Worm (Caenorhabditis elegans) whole organism, L1 larva: ENCODE results near the gene math-23.

ENCODE experiments used
- C04F5.9 ChIP-seq: sonication (generic microtip); optimal IDR thresholded peaks from 2 replicates; lab custom pipeline; 2016; ENCODE audit warnings: missing genetic modification characterization, missing compliant biosample characterization
- Y116A8C.19 ChIP-seq: sonication (generic microtip); optimal IDR thresholded peaks from 2 replicates; lab custom pipeline; 2016; ENCODE audit warnings: missing compliant biosample characterization, missing genetic modification characterization, borderline replicate concordance
- aha-1 ChIP-seq: fragments of 150-350 bp; optimal IDR thresholded peaks from 2 replicates; lab custom pipeline; 2014; ENCODE audit warnings: missing biosample characterization, missing genetic modification characterization
- ceh-90 ChIP-seq: sonication (generic microtip); optimal IDR thresholded peaks from 2 replicates; lab custom pipeline; 2016; ENCODE audit warnings: missing genetic modification characterization, missing compliant biosample characterization
- ces-1 ChIP-seq: fragments of 150-350 bp; optimal IDR thresholded peaks from 2 replicates; lab custom pipeline; 2014; ENCODE audit warnings: missing biosample characterization, missing genetic modification reagents, missing genetic modification characterization
- efl-1 ChIP-seq, 4 experiments: fragments of 150-350 bp; optimal IDR thresholded peaks in 3 of 4; peaks in 1 of 4; 1 replicate in 1 of 4; 2 replicates in 3 of 4; lab custom pipeline; 2014; ENCODE audit warnings: missing biosample characterization in 2 of 4, missing genetic modification characterization in 2 of 4, missing genetic modification reagents in 2 of 4
- egl-13 ChIP-seq: sonication (generic microtip); optimal IDR thresholded peaks from 2 replicates; lab custom pipeline; 2016; ENCODE audit warnings: missing genotype, missing genetic modification reagents, missing genetic modification characterization, missing compliant biosample characterization
- elt-2 ChIP-seq: sonication (generic microtip); optimal IDR thresholded peaks from 2 replicates; lab custom pipeline; 2016; ENCODE audit warnings: missing genetic modification characterization, mild to moderate bottlenecking, inconsistent platforms, missing compliant biosample characterization, missing genetic modification reagents
- fkh-10 ChIP-seq: sonication (generic microtip); optimal IDR thresholded peaks from 2 replicates; lab custom pipeline; 2017; ENCODE audit warnings: missing biosample characterization, missing genetic modification reagents, missing genetic modification characterization
- fos-1 ChIP-seq: fragments of 150-350 bp; optimal IDR thresholded peaks from 2 replicates; lab custom pipeline; 2014; ENCODE audit warnings: missing biosample characterization, missing genetic modification characterization
- irx-1 ChIP-seq: sonication (generic microtip); optimal IDR thresholded peaks from 2 replicates; lab custom pipeline; 2016; ENCODE audit warnings: missing genetic modification characterization, missing compliant biosample characterization
- jun-1 ChIP-seq: fragments of 150-350 bp; optimal IDR thresholded peaks from 2 replicates; lab custom pipeline; 2014; ENCODE audit warnings: missing biosample characterization, missing genetic modification reagents, missing genetic modification characterization
- lin-13 ChIP-seq: fragments of 150-350 bp; optimal IDR thresholded peaks from 2 replicates; lab custom pipeline; 2014; ENCODE audit warnings: missing biosample characterization, missing genetic modification reagents, missing genetic modification characterization
- lin-15B ChIP-seq: fragments of 150-350 bp; sonication (generic microtip); optimal IDR thresholded peaks from 3 replicates; lab custom pipeline; 2014; ENCODE audit warnings: missing biosample characterization, missing genetic modification characterization
- lsy-2 ChIP-seq, 2 experiments: fragments of 150-350 bp; optimal IDR thresholded peaks; 2 replicates each; lab custom pipeline; 2014; ENCODE audit warnings: missing biosample characterization in 2 of 2, missing genetic modification characterization in 2 of 2
- mab-9 ChIP-seq: fragments of 200-800 bp; sonication (Bioruptor generic); IDR thresholded peaks from 2 replicates; pipeline ENCODE4 v1.3.6; 2022; ENCODE audit warnings: missing genetic modification reagents, missing genetic modification characterization, missing compliant biosample characterization
- mdl-1 ChIP-seq, 2 experiments: fragments of 150-350 bp; optimal IDR thresholded peaks; 2 replicates each; lab custom pipeline; 2014 to 2017; ENCODE audit warnings: missing biosample characterization in 2 of 2, missing genetic modification characterization in 2 of 2, inconsistent platforms in 1 of 2
- mef-2 ChIP-seq: fragments of 150-350 bp; optimal IDR thresholded peaks from 2 replicates; lab custom pipeline; 2014; ENCODE audit warnings: missing biosample characterization, missing genetic modification characterization
- mep-1 ChIP-seq: fragments of 150-350 bp; optimal IDR thresholded peaks from 2 replicates; lab custom pipeline; 2014; ENCODE audit warnings: missing biosample characterization, missing genetic modification characterization
- nhr-20 ChIP-seq: sonication (generic microtip); optimal IDR thresholded peaks from 2 replicates; lab custom pipeline; 2016; ENCODE audit warnings: mild to moderate bottlenecking, missing genetic modification characterization, missing compliant biosample characterization
- nhr-237 ChIP-seq: fragments of 150-350 bp; optimal IDR thresholded peaks from 2 replicates; lab custom pipeline; 2014; ENCODE audit warnings: missing biosample characterization, missing genetic modification characterization
- nhr-28 ChIP-seq: fragments of 150-350 bp; optimal IDR thresholded peaks from 2 replicates; lab custom pipeline; 2014; ENCODE audit warnings: missing biosample characterization, missing genetic modification characterization
- nhr-76 ChIP-seq: sonication (generic microtip); optimal IDR thresholded peaks from 2 replicates; lab custom pipeline; 2017; ENCODE audit warnings: missing biosample characterization, missing genetic modification characterization
- nhr-85 ChIP-seq: sonication (generic microtip); peaks from one replicate; lab custom pipeline; 2016; ENCODE audit warnings: missing genetic modification characterization, inconsistent platforms, missing compliant biosample characterization
- snpc-4 ChIP-seq: fragments of 150-350 bp; optimal IDR thresholded peaks from 2 replicates; lab custom pipeline; 2014; ENCODE audit warnings: missing biosample characterization, missing genetic modification characterization
- snu-23 ChIP-seq: sonication (generic microtip); optimal IDR thresholded peaks from 2 replicates; lab custom pipeline; 2016; ENCODE audit warnings: missing genetic modification characterization, missing compliant biosample characterization
- swsn-7 ChIP-seq: sonication (generic microtip); optimal IDR thresholded peaks from 2 replicates; lab custom pipeline; 2016; ENCODE audit warnings: missing genetic modification characterization, missing compliant biosample characterization
- tbx-2 ChIP-seq: sonication (generic microtip); optimal IDR thresholded peaks from 2 replicates; lab custom pipeline; 2016; ENCODE audit warnings: missing genetic modification characterization, missing compliant biosample characterization
- tlp-1 ChIP-seq: fragments of 150-350 bp; optimal IDR thresholded peaks from 2 replicates; lab custom pipeline; 2014; ENCODE audit warnings: missing biosample characterization, missing genetic modification characterization
- unc-30 ChIP-seq: sonication (generic microtip); optimal IDR thresholded peaks from 2 replicates; lab custom pipeline; 2017; ENCODE audit warnings: missing biosample characterization, missing genetic modification characterization
- unc-86 ChIP-seq: sonication (generic microtip); optimal IDR thresholded peaks from 2 replicates; lab custom pipeline; 2016; ENCODE audit warnings: missing genetic modification characterization, missing compliant biosample characterization
- unc-98 ChIP-seq: fragments of 200-800 bp; sonication (Bioruptor generic); IDR thresholded peaks from 2 replicates; pipeline ENCODE4 v1.3.6; 2022; ENCODE audit warnings: missing genetic modification characterization, missing compliant biosample characterization
- xbp-1 ChIP-seq: sonication (generic microtip); optimal IDR thresholded peaks from 2 replicates; lab custom pipeline; 2016; ENCODE audit warnings: missing genetic modification characterization, missing compliant biosample characterization
- ztf-11 ChIP-seq, 2 experiments: sonication (generic microtip); optimal IDR thresholded peaks; 2 replicates each; lab custom pipeline; 2016 to 2017; ENCODE audit warnings: missing genetic modification characterization in 2 of 2, missing biosample characterization in 1 of 2, missing compliant biosample characterization in 1 of 2
- ztf-4 ChIP-seq: fragments of 150-350 bp; optimal IDR thresholded peaks from 2 replicates; lab custom pipeline; 2014; ENCODE audit warnings: missing biosample characterization, missing genetic modification characterization

The math-23 gene

DNA sequence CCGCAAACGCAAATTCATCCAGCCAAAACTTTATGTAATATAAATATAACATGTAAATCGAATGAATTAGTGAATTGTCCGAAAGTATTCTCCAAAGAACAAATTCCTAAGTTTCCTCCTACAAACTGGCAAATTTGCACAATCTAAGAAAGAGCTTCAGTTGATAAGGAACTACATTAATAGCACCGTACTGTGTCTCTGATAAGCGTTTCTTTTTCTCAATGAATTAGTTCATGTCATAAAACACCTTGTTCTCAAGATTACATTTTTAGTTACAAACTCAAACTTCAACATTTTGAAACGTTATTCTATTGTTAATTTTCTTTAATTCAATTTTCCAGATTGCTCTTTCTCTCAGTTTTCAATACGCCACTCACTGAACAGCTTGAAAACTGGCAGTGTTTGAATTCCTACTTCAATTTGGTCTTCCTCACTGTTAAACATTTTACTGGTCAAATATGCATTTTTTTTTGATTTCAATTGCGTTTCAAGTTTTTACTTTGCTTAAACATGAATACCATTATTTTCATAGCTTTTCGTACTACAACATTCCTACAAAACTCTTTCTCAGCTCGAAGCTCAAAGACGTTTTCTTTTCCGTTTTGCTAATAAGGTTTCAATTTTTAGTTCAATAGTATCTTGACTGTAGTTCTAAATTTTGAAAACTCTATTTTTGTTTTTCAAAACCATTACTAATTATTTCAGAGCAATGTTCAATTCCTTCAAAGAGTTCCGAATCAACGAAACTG, 36.2 kb upstream of the math-23 start, which contains the start of gene math-15:
Gene math-15 (plus strand): TSS at position 699 of the 749 bp plus-strand sequence.
- TF ChIP-seq nhr-76 (tag; lab: Kevin White, UChicago): no peak
- peak; percentile 59 for TF ChIP-seq elt-2 (tag; lab: Kevin White, UChicago)
- TF ChIP-seq efl-1 (optimal IDR thresholded peaks at IDR 0.05; lab: Kevin White, UChicago): no peak
- TF ChIP-seq efl-1 (GFP tag; optimal IDR thresholded peaks at IDR 0.05 in 1 of 2; lab: Kevin White, UChicago): peak in 1 of 2 experiments; percentile 79
- no peak for TF ChIP-seq jun-1 (tag; lab: Kevin White, UChicago)

ce11 chrII:1869120-1869519, 33.0 kb upstream of the math-23 start, which contains the start of gene math-14:
math-14 (plus strand) TSS chrII:1869420.
- TF ChIP-seq unc-30: no peak
- no peak for TF ChIP-seq ztf-11 (tag; optimal IDR thresholded peaks at IDR 0.05; lab: Kevin White, UChicago)
- TF ChIP-seq snpc-4: no peak
- TF ChIP-seq xbp-1: no peak
- no peak for TF ChIP-seq fos-1 (tag; lab: Kevin White, UChicago)
- TF ChIP-seq efl-1 (optimal IDR thresholded peaks at IDR 0.05; lab: Kevin White, UChicago): no peak
- no peak for TF ChIP-seq efl-1 (GFP tag; optimal IDR thresholded peaks at IDR 0.05 in 1 of 2; lab: Kevin White, UChicago)
- TF ChIP-seq mab-9: no peak
- no peak for TF ChIP-seq aha-1 (tag; lab: Kevin White, UChicago)
- TF ChIP-seq unc-98 (GFP tag; lab: Robert Waterston, UW): no peak
- TF ChIP-seq lin-15B (tag; lab: Kevin White, UChicago): no peak
- no peak for TF ChIP-seq ces-1

DNA sequence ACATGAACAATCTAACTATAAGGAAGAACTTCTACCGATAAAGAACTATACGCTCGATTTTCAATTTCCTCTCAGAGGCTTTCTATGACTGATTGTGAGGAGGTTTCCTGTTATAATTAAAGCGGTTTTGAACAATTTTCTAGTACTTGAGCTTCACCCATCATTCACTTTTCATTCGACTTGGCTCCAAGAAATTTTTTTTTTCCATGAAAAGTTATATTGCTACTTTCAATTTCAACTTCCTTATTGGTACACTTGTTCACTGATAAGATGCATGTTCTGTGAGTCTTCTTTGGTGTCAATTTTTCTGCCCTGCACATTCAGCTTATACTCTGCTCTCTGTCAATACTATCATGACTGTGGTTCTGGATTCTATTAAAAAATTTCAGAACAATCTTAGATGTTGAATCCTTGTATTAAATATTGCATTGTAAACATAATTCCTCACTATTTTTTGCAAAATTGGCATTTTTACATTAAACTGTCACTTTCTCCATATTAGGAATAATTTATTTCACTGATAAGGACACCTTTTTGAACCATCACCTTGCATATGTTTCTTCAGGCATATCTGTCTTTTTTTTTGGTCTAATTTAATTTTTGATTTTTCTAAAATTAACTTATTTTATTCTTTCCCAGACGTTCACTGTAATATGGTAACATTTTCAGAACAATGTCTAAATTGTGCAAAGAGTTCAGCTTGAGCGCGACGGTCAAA, 31.0 kb upstream of the math-23 start, which contains the start of gene math-10:
Gene math-10 (plus strand): TSS at position 668 of the 718 bp plus-strand sequence.
- TF ChIP-seq elt-2 (tag; lab: Kevin White, UChicago) (peak; percentile 33), lin-13 (GFP tag; lab: Kevin White, UChicago) (no peak)

ce11 chrII:1875658-1876057, 26.4 kb upstream of the math-23 start, which contains the start of gene math-13:
math-13 (plus strand) TSS chrII:1875958.
- TF ChIP-seq ztf-11 (tag; optimal IDR thresholded peaks at IDR 0.05; lab: Kevin White, UChicago) (no peak), fkh-10 (GFP tag; lab: Kevin White, UChicago) (no peak), lsy-2 (tag; optimal IDR thresholded peaks at IDR 0.05; lab: Kevin White, UChicago) (no peak), nhr-85 (tag; lab: Kevin White, UChicago) (no peak), nhr-76 (tag; lab: Kevin White, UChicago) (no peak), ceh-90 (tag; lab: Kevin White, UChicago) (no peak), swsn-7 (tag; lab: Kevin White, UChicago) (no peak), ztf-4 (tag; lab: Kevin White, UChicago) (no peak), unc-98 (GFP tag; lab: Robert Waterston, UW) (no peak), unc-86 (tag; lab: Kevin White, UChicago) (no peak), irx-1 (no peak), snu-23 (GFP tag; lab: Kevin White, UChicago) (no peak), mep-1 (tag; lab: Kevin White, UChicago) (no peak), nhr-28 (tag; lab: Kevin White, UChicago) (no peak), nhr-237 (tag; lab: Kevin White, UChicago) (no peak), tbx-2 (tag; lab: Kevin White, UChicago) (no peak)

ce11 chrII:1878663-1879062, 23.4 kb upstream of the math-23 start, which contains the start of gene math-16:
math-16 (minus strand) TSS chrII:1878763.
- TF ChIP-seq tlp-1 (tag; lab: Kevin White, UChicago) (no peak), mef-2 (tag; lab: Kevin White, UChicago) (no peak), Y116A8C.19 (no peak), mdl-1 (tag; optimal IDR thresholded peaks at IDR 0.05; lab: Kevin White, UChicago) (no peak), nhr-20 (no peak), lin-15B (tag; lab: Kevin White, UChicago) (no peak), egl-13 (tag; lab: Kevin White, UChicago) (no peak), C04F5.9 (tag; lab: Kevin White, UChicago) (no peak)
- TF ChIP-seq, all 84 proteins: peak for 0
